Fruit fly (Drosophila melanogaster) whole organism, embryonic: ENCODE results near the gene CG31548.

Experiments used
- CG11093 ChIP-seq: fragments of 200-800 bp; sonication (Bioruptor generic); IDR thresholded peaks from 3 replicates; pipeline ENCODE4 v1.3.6; 2022; ENCODE audit warnings: missing biosample characterization, missing genetic modification characterization
- CG12155 ChIP-seq: fragments of 200-800 bp; sonication (Bioruptor generic); optimal IDR thresholded peaks from 3 replicates; lab custom pipeline; 2016; ENCODE audit warnings: missing biosample characterization, missing genetic modification characterization
- CG1233 ChIP-seq: fragments of 200-800 bp; sonication (Bioruptor generic); optimal IDR thresholded peaks from 4 replicates; lab custom pipeline; 2018; ENCODE audit warnings: missing biosample characterization, mild to moderate bottlenecking, missing genetic modification characterization
- CG13123 ChIP-seq: fragments of 200-800 bp; sonication (Bioruptor generic); optimal IDR thresholded peaks from 2 replicates; lab custom pipeline; 2016; ENCODE audit warnings: missing biosample characterization, missing genetic modification characterization
- CG14860 ChIP-seq: fragments of 200-800 bp; sonication (Bioruptor generic); IDR thresholded peaks from 3 replicates; pipeline ENCODE4 v1.3.6; 2022; ENCODE audit warnings: missing biosample characterization, missing genetic modification characterization; ENCODE audit not compliant: partially characterized antibody
- CG17359 ChIP-seq: fragments of 200-800 bp; sonication (Bioruptor generic); optimal IDR thresholded peaks from 3 replicates; lab custom pipeline; 2018; ENCODE audit warnings: missing biosample characterization, mild to moderate bottlenecking, missing genetic modification characterization, moderate library complexity
- CG3163 ChIP-seq: fragments of 200-800 bp; sonication (Bioruptor generic); optimal IDR thresholded peaks from 3 replicates; lab custom pipeline; 2016; ENCODE audit warnings: missing biosample characterization, missing genetic modification characterization
- CG4328 ChIP-seq: fragments of 200-800 bp; sonication (Bioruptor generic); optimal IDR thresholded peaks from 3 replicates; lab custom pipeline; 2017; ENCODE audit warnings: missing biosample characterization, missing genetic modification reagents, missing genetic modification characterization
- CG43689 ChIP-seq: fragments of 200-800 bp; sonication (Bioruptor generic); IDR thresholded peaks from 2 replicates; pipeline ENCODE4 v1.3.6; 2022; ENCODE audit warnings: missing biosample characterization, missing genetic modification characterization
- CG6791 ChIP-seq: fragments of 200-800 bp; sonication (Bioruptor generic); IDR thresholded peaks from 3 replicates; pipeline ENCODE4 v1.3.6; 2022; ENCODE audit warnings: missing biosample characterization, missing genetic modification characterization; ENCODE audit not compliant: partially characterized antibody
- CG7987 ChIP-seq: fragments of 200-800 bp; sonication (Bioruptor generic); optimal IDR thresholded peaks from 2 replicates; lab custom pipeline; 2018; ENCODE audit warnings: missing biosample characterization, mild to moderate bottlenecking, missing genetic modification characterization, moderate library complexity
- CkIIα-i1 ChIP-seq: fragments of 200-800 bp; sonication (Bioruptor generic); IDR thresholded peaks from 2 replicates; pipeline ENCODE4 v1.3.6; 2022; ENCODE audit warnings: missing biosample characterization, missing genetic modification characterization
- Dip2 ChIP-seq: fragments of 200-800 bp; sonication (Bioruptor generic); IDR thresholded peaks from 2 replicates; pipeline ENCODE4 v1.3.6; 2022; ENCODE audit warnings: missing biosample characterization, missing genetic modification characterization
- Doc3 ChIP-seq: fragments of 200-800 bp; sonication (Bioruptor generic); IDR thresholded peaks from 3 replicates; pipeline ENCODE4 v1.3.6; 2022; ENCODE audit warnings: missing biosample characterization, missing genetic modification characterization; ENCODE audit not compliant: partially characterized antibody
- Drgx ChIP-seq: fragments of 200-800 bp; sonication (Bioruptor generic); IDR thresholded peaks from 2 replicates; pipeline ENCODE4 v1.3.6; 2022; ENCODE audit warnings: missing biosample characterization, missing genetic modification characterization
- Fer2 ChIP-seq: fragments of 200-800 bp; sonication (Bioruptor generic); optimal IDR thresholded peaks from 2 replicates; lab custom pipeline; 2018; ENCODE audit warnings: missing biosample characterization, mild to moderate bottlenecking, missing genetic modification characterization, moderate library complexity
- Hr78 ChIP-seq, 2 experiments: fragments of 200-800 bp in 1 of 2; fragments of >200 bp in 1 of 2; sonication (Bioruptor generic) in 1 of 2; optimal IDR thresholded peaks; 2 replicates each; lab custom pipeline; 2017 to 2019; ENCODE audit warnings: missing biosample characterization in 2 of 2, missing genetic modification characterization in 2 of 2, mild to moderate bottlenecking in 1 of 2, moderate library complexity in 1 of 2
- MESR4 ChIP-seq: fragments of 200-800 bp; sonication (Bioruptor generic); optimal IDR thresholded peaks from 2 replicates; lab custom pipeline; 2018; ENCODE audit warnings: missing biosample characterization, mild to moderate bottlenecking, missing genetic modification characterization, moderate library complexity
- Neu2 ChIP-seq: fragments of 200-800 bp; sonication (Bioruptor generic); optimal IDR thresholded peaks from 3 replicates; lab custom pipeline; 2016; ENCODE audit warnings: missing biosample characterization, missing genetic modification characterization, borderline replicate concordance
- PHDP ChIP-seq: fragments of 200-800 bp; sonication (Bioruptor generic); optimal IDR thresholded peaks from 3 replicates; lab custom pipeline; 2018; ENCODE audit warnings: missing biosample characterization, mild to moderate bottlenecking, missing genetic modification characterization, moderate library complexity
- Sox100B ChIP-seq: fragments of 200-800 bp; sonication (Bioruptor generic); optimal IDR thresholded peaks from 3 replicates; lab custom pipeline; 2018; ENCODE audit warnings: missing biosample characterization, mild to moderate bottlenecking, missing genetic modification characterization
- Sry-δ ChIP-seq: fragments of 200-800 bp; sonication (Bioruptor generic); optimal IDR thresholded peaks from 2 replicates; lab custom pipeline; 2016; ENCODE audit warnings: missing biosample characterization, missing genetic modification characterization
- Ssrp ChIP-seq: fragments of 200-800 bp; sonication (Bioruptor generic); optimal IDR thresholded peaks from 2 replicates; lab custom pipeline; 2018; ENCODE audit warnings: missing biosample characterization, mild to moderate bottlenecking, missing genetic modification characterization, moderate library complexity
- ato ChIP-seq: fragments of 200-800 bp; sonication (Bioruptor generic); IDR thresholded peaks from 2 replicates; pipeline ENCODE4 v1.3.6; 2022; ENCODE audit warnings: missing biosample characterization, missing genetic modification characterization; ENCODE audit not compliant: partially characterized antibody
- crc ChIP-seq: fragments of 200-800 bp; sonication (Bioruptor generic); optimal IDR thresholded peaks from 2 replicates; lab custom pipeline; 2016; ENCODE audit warnings: missing biosample characterization, missing genetic modification characterization
- danr ChIP-seq: fragments of 200-800 bp; sonication (Bioruptor generic); IDR thresholded peaks from 2 replicates; pipeline ENCODE4 v1.3.6; 2022; ENCODE audit warnings: missing biosample characterization, missing genetic modification characterization
- dimm ChIP-seq: fragments of 200-800 bp; sonication (Bioruptor generic); IDR thresholded peaks from 2 replicates; pipeline ENCODE4 v1.3.6; 2022; ENCODE audit warnings: missing biosample characterization, missing genetic modification characterization
- en ChIP-seq: fragments of 200-800 bp; sonication (Bioruptor generic); optimal IDR thresholded peaks from 2 replicates; lab custom pipeline; 2016; ENCODE audit warnings: missing biosample characterization, missing genetic modification characterization
- exex ChIP-seq: fragments of 200-800 bp; sonication (Bioruptor generic); optimal IDR thresholded peaks from 4 replicates; lab custom pipeline; 2018; ENCODE audit warnings: missing biosample characterization, mild to moderate bottlenecking, missing genetic modification characterization, moderate library complexity
- fu2 ChIP-seq: fragments of 200-800 bp; sonication (Bioruptor generic); optimal IDR thresholded peaks from 2 replicates; lab custom pipeline; 2016; ENCODE audit warnings: missing biosample characterization, missing genetic modification characterization
- gcm ChIP-seq: fragments of 200-800 bp; sonication (Bioruptor generic); optimal IDR thresholded peaks from 2 replicates; lab custom pipeline; 2019; ENCODE audit warnings: missing biosample characterization, mild to moderate bottlenecking, missing genetic modification characterization, moderate library complexity
- gcm2 ChIP-seq: fragments of 200-800 bp; sonication (Bioruptor generic); optimal IDR thresholded peaks from 2 replicates; lab custom pipeline; 2016; ENCODE audit warnings: missing biosample characterization, missing genetic modification characterization
- grau ChIP-seq: fragments of 200-800 bp; optimal IDR thresholded peaks from 3 replicates; lab custom pipeline; 2019; ENCODE audit warnings: missing biosample characterization, mild to moderate bottlenecking, missing genetic modification characterization, moderate library complexity
- grn ChIP-seq: fragments of 200-800 bp; sonication (Bioruptor generic); optimal IDR thresholded peaks from 3 replicates; lab custom pipeline; 2017; ENCODE audit warnings: missing biosample characterization, missing genetic modification characterization
- gsb ChIP-seq: fragments of 200-800 bp; sonication (Bioruptor generic); IDR thresholded peaks from 2 replicates; pipeline ENCODE4 v1.3.6; 2022; ENCODE audit warnings: missing biosample characterization, missing genetic modification characterization
- ham ChIP-seq: fragments of 200-800 bp; sonication (Bioruptor generic); IDR thresholded peaks from 2 replicates; pipeline ENCODE4 v1.3.6; 2022; ENCODE audit warnings: missing biosample characterization, missing genetic modification characterization
- hb ChIP-seq: fragments of 200-800 bp; sonication (Bioruptor generic); IDR thresholded peaks from 3 replicates; pipeline ENCODE4 v1.3.6; 2022; ENCODE audit warnings: missing biosample characterization, missing genetic modification characterization; ENCODE audit not compliant: partially characterized antibody
- jigr1 ChIP-seq: fragments of 200-800 bp; sonication (Bioruptor generic); IDR thresholded peaks from 3 replicates; pipeline ENCODE4 v1.3.6; 2022; ENCODE audit warnings: missing biosample characterization, missing genetic modification characterization
- lab ChIP-seq: fragments of 200-800 bp; sonication (Bioruptor generic); optimal IDR thresholded peaks from 3 replicates; lab custom pipeline; 2017; ENCODE audit warnings: missing biosample characterization, missing genetic modification characterization, mild to moderate bottlenecking, moderate library complexity, missing genetic modification reagents
- lola ChIP-seq, 3 experiments: fragments of >200 bp in 2 of 3; fragments of 200-800 bp in 1 of 3; sonication (Bioruptor generic) in 1 of 3; optimal IDR thresholded peaks; 2 replicates each; lab custom pipeline; 2017 to 2019; ENCODE audit warnings: missing biosample characterization in 3 of 3, missing genetic modification characterization in 3 of 3, mild to moderate bottlenecking in 1 of 3, moderate library complexity in 1 of 3
- nerfin-1 ChIP-seq: fragments of 200-800 bp; sonication (Bioruptor generic); optimal IDR thresholded peaks from 3 replicates; lab custom pipeline; 2019; ENCODE audit warnings: missing biosample characterization, mild to moderate bottlenecking, missing genetic modification characterization, moderate library complexity
- org-1 ChIP-seq: fragments of 200-800 bp; sonication (Bioruptor generic); optimal IDR thresholded peaks from 2 replicates; lab custom pipeline; 2017; ENCODE audit warnings: missing biosample characterization, missing genetic modification characterization
- p53 ChIP-seq: fragments of 200-800 bp; sonication (Bioruptor generic); optimal IDR thresholded peaks from 2 replicates; lab custom pipeline; 2016; ENCODE audit warnings: missing biosample characterization, missing genetic modification characterization
- shn ChIP-seq: fragments of 200-800 bp; sonication (Bioruptor generic); optimal IDR thresholded peaks from 3 replicates; lab custom pipeline; 2016; ENCODE audit warnings: missing biosample characterization, missing genetic modification characterization
- sna ChIP-seq: fragments of 200-800 bp; sonication (Bioruptor generic); IDR thresholded peaks from 2 replicates; pipeline ENCODE4 v1.3.6; 2022; ENCODE audit warnings: missing biosample characterization, missing genetic modification characterization; ENCODE audit not compliant: partially characterized antibody
- so ChIP-seq: fragments of 200-800 bp; sonication (Bioruptor generic); IDR thresholded peaks from 3 replicates; pipeline ENCODE4 v1.3.6; 2022; ENCODE audit warnings: missing biosample characterization, missing genetic modification characterization
- tio ChIP-seq: fragments of 200-800 bp; sonication (Bioruptor generic); optimal IDR thresholded peaks from 2 replicates; lab custom pipeline; 2017; ENCODE audit warnings: missing biosample characterization, missing genetic modification characterization, inconsistent platforms
- tna ChIP-seq: fragments of 200-800 bp; sonication (Bioruptor generic); IDR thresholded peaks from 2 replicates; pipeline ENCODE4 v1.3.6; 2022; ENCODE audit warnings: missing biosample characterization, missing genetic modification characterization; ENCODE audit not compliant: partially characterized antibody
- vnd ChIP-seq: fragments of 200-800 bp; sonication (Bioruptor generic); IDR thresholded peaks from 3 replicates; pipeline ENCODE4 v1.3.6; 2022; ENCODE audit warnings: missing biosample characterization, missing genetic modification characterization; ENCODE audit not compliant: partially characterized antibody

Gene CG31548

dm6 chr3R:5591398-5591853, 45.2 kb downstream of the CG31548 start, which contains the start of the genes noi and Vha26:
noi (minus strand) TSS chr3R:5591459.
Vha26 (plus strand) TSS chr3R:5591763.
- TF ChIP-seq Sox100B (no peak), CG6791 (GFP tag; lab: Robert Waterston, UW) (peak; percentile 55; the same call in 1 of the 3 replicates), gcm2 (GFP tag; lab: Kevin White, UChicago) (no peak), CG12155 (peak; percentile 42), CG14860 (GFP tag; lab: Robert Waterston, UW) (peak; percentile 36; the same call in 1 of the 3 replicates), tna (no peak), nerfin-1 (peak; percentile 15), grn (no peak), CG3163 (no peak), CG11093 (no peak), sna (GFP tag; lab: Robert Waterston, UW) (peak; percentile 37; the same call in 1 of the 2 replicates), MESR4 (no peak), Drgx (no peak), jigr1 (GFP tag; lab: Robert Waterston, UW) (no peak), PHDP (no peak), CG43689 (GFP tag; lab: Robert Waterston, UW) (no peak), Hr78 (GFP tag; optimal IDR thresholded peaks at IDR 0.05; lab: Kevin White, UChicago) (peak in 1 of 2 experiments; percentile 54), CG17359 (tag; lab: Kevin White, UChicago) (peak; percentile 25), danr (GFP tag; lab: Robert Waterston, UW) (no peak), Ssrp (tag; lab: Kevin White, UChicago) (no peak), lola (GFP tag; optimal IDR thresholded peaks at IDR 0.05; lab: Kevin White, UChicago) (peak in 2 of 3 experiments; percentile 45 to 100), hb (GFP tag; lab: Robert Waterston, UW) (peak; percentile 59; the same call in 1 of the 3 replicates), vnd (GFP tag; lab: Robert Waterston, UW) (0 out of 3 replicates have a peak, but pooled peaks have one; percentile 45), Neu2 (GFP tag; lab: Kevin White, UChicago) (no peak), dimm (GFP tag; lab: Robert Waterston, UW) (no peak), CG4328 (no peak), p53 (GFP tag; lab: Kevin White, UChicago) (no peak), lab (GFP tag; lab: Kevin White, UChicago) (no peak), so (no peak), en (GFP tag; lab: Kevin White, UChicago) (no peak), org-1 (no peak), shn (peak; percentile 20), ato (GFP tag; lab: Robert Waterston, UW) (no peak), CG7987 (no peak), gcm (GFP tag; lab: Kevin White, UChicago) (no peak), CG1233 (GFP tag; lab: Kevin White, UChicago) (no peak), exex (tag; lab: Kevin White, UChicago) (no peak), ham (GFP tag; lab: Robert Waterston, UW) (no peak), Doc3 (GFP tag; lab: Robert Waterston, UW) (peak; percentile 46; the same call in 2 of the 3 replicates), grau (tag; lab: Kevin White, UChicago) (peak; percentile 72), Fer2 (tag; lab: Kevin White, UChicago) (peak; percentile 8), gsb (GFP tag; lab: Robert Waterston, UW) (no peak), fu2 (GFP tag; lab: Kevin White, UChicago) (no peak), crc (no peak), CkIIα-i1 (GFP tag; lab: Robert Waterston, UW) (no peak), tio (GFP tag; lab: Kevin White, UChicago) (no peak), Sry-δ (GFP tag; lab: Kevin White, UChicago) (peak; percentile 74), Dip2 (GFP tag; lab: Robert Waterston, UW) (no peak), CG13123 (GFP tag; lab: Kevin White, UChicago) (no peak)
